Fruit fly (Drosophila melanogaster) whole organism, embryonic: ENCODE data around the gene CG43401.
A peak's percentile ranks its signal among the peaks of the same experiment; 100 is the strongest.

Experiments used
- Atf6 ChIP-seq: fragments of 200-800 bp; sonication (Bioruptor generic); IDR thresholded peaks from 2 replicates; pipeline ENCODE4 v1.3.6; 2022; ENCODE audit warnings: missing biosample characterization, missing genetic modification characterization
- Bdp1 ChIP-seq: fragments of 200-800 bp; sonication (Bioruptor generic); optimal IDR thresholded peaks from 3 replicates; lab custom pipeline; 2016; ENCODE audit warnings: missing biosample characterization, missing genetic modification characterization
- Bgb ChIP-seq: fragments of 200-800 bp; sonication (Bioruptor generic); IDR thresholded peaks from 2 replicates; pipeline ENCODE4 v1.3.6; 2022; ENCODE audit warnings: missing biosample characterization, missing genetic modification characterization; ENCODE audit not compliant: partially characterized antibody
- CG10321 ChIP-seq: fragments of 200-800 bp; sonication (Bioruptor generic); IDR thresholded peaks from 2 replicates; pipeline ENCODE4 v1.3.6; 2022; ENCODE audit warnings: missing biosample characterization, missing genetic modification characterization
- CG10565 ChIP-seq: fragments of 200-800 bp; sonication (Bioruptor generic); optimal IDR thresholded peaks from 3 replicates; lab custom pipeline; 2016; ENCODE audit warnings: missing biosample characterization, mild to moderate bottlenecking, missing genetic modification characterization
- CG12236 ChIP-seq: fragments of 200-800 bp; sonication (Bioruptor generic); optimal IDR thresholded peaks from 2 replicates; lab custom pipeline; 2016; ENCODE audit warnings: missing biosample characterization, missing genetic modification characterization
- CG13287 ChIP-seq: fragments of 200-800 bp; sonication (Bioruptor generic); IDR thresholded peaks from 2 replicates; pipeline ENCODE4 v1.3.6; 2022; ENCODE audit warnings: missing biosample characterization, missing genetic modification characterization; ENCODE audit not compliant: partially characterized antibody
- CG14710 ChIP-seq: fragments of 200-800 bp; sonication (Bioruptor generic); optimal IDR thresholded peaks from 3 replicates; lab custom pipeline; 2019; ENCODE audit warnings: missing biosample characterization, mild to moderate bottlenecking, missing genetic modification characterization, moderate library complexity
- CG15073 ChIP-seq: fragments of 200-800 bp; sonication (Bioruptor generic); optimal IDR thresholded peaks from 2 replicates; lab custom pipeline; 2016; ENCODE audit warnings: missing biosample characterization, missing genetic modification characterization
- CG15696 ChIP-seq: fragments of 200-800 bp; sonication (Bioruptor generic); optimal IDR thresholded peaks from 2 replicates; lab custom pipeline; 2019; ENCODE audit warnings: missing biosample characterization, mild to moderate bottlenecking, missing genetic modification characterization, moderate library complexity
- CG1602 ChIP-seq: fragments of 200-800 bp; sonication (Bioruptor generic); optimal IDR thresholded peaks from 3 replicates; lab custom pipeline; 2016; ENCODE audit warnings: missing biosample characterization, missing genetic modification characterization
- CG17829 ChIP-seq: fragments of 200-800 bp; optimal IDR thresholded peaks from 2 replicates; lab custom pipeline; 2019; ENCODE audit warnings: missing biosample characterization, mild to moderate bottlenecking, missing genetic modification characterization, moderate library complexity
- CG31365 ChIP-seq: fragments of 200-800 bp; sonication (Bioruptor generic); optimal IDR thresholded peaks from 2 replicates; lab custom pipeline; 2018; ENCODE audit warnings: missing biosample characterization, mild to moderate bottlenecking, missing genetic modification characterization
- CG34224 ChIP-seq: fragments of 200-800 bp; sonication (Bioruptor generic); IDR thresholded peaks from 3 replicates; pipeline ENCODE4 v1.3.6; 2022; ENCODE audit warnings: missing biosample characterization, missing genetic modification characterization; ENCODE audit not compliant: partially characterized antibody
- CG6254 ChIP-seq: fragments of 200-800 bp; sonication (Bioruptor generic); optimal IDR thresholded peaks from 3 replicates; lab custom pipeline; 2017; ENCODE audit warnings: mild to moderate bottlenecking, missing biosample characterization, missing genetic modification reagents, missing genetic modification characterization
- CG8478 ChIP-seq: fragments of >200 bp; optimal IDR thresholded peaks from 2 replicates; lab custom pipeline; 2018
- CG8944 ChIP-seq: fragments of 200-800 bp; sonication (Bioruptor generic); optimal IDR thresholded peaks from 3 replicates; lab custom pipeline; 2016; ENCODE audit warnings: missing biosample characterization, missing genetic modification characterization
- CkIIα-i1 ChIP-seq: fragments of 200-800 bp; sonication (Bioruptor generic); IDR thresholded peaks from 2 replicates; pipeline ENCODE4 v1.3.6; 2022; ENCODE audit warnings: missing biosample characterization, missing genetic modification characterization
- D ChIP-seq, 2 experiments: fragments of 200-800 bp in 1 of 2; fragments of >200 bp in 1 of 2; sonication (Bioruptor generic) in 1 of 2; optimal IDR thresholded peaks; 2 replicates in 1 of 2; 3 replicates in 1 of 2; lab custom pipeline; 2017; ENCODE audit warnings: mild to moderate bottlenecking in 1 of 2, missing biosample characterization in 1 of 2, missing genetic modification characterization in 1 of 2, missing genetic modification reagents in 1 of 2
- Dip2 ChIP-seq: fragments of 200-800 bp; sonication (Bioruptor generic); IDR thresholded peaks from 2 replicates; pipeline ENCODE4 v1.3.6; 2022; ENCODE audit warnings: missing biosample characterization, missing genetic modification characterization
- E2f1 ChIP-seq: fragments of 200-800 bp; sonication (Bioruptor generic); IDR thresholded peaks from 2 replicates; pipeline ENCODE4 v1.3.6; 2022; ENCODE audit warnings: missing biosample characterization, missing genetic modification characterization
- Gsc ChIP-seq: fragments of 200-800 bp; sonication (Bioruptor generic); IDR thresholded peaks from 2 replicates; pipeline ENCODE4 v1.3.6; 2022; ENCODE audit warnings: missing biosample characterization, missing genetic modification characterization
- H15 ChIP-seq: fragments of 200-800 bp; sonication (Bioruptor generic); IDR thresholded peaks from 3 replicates; pipeline ENCODE4 v1.3.6; 2022; ENCODE audit warnings: missing biosample characterization, missing genetic modification characterization
- HHEX ChIP-seq: fragments of 200-800 bp; sonication (Bioruptor generic); optimal IDR thresholded peaks from 3 replicates; lab custom pipeline; 2017; ENCODE audit warnings: missing biosample characterization, mild to moderate bottlenecking, missing genetic modification characterization, missing genetic modification reagents
- HmgD ChIP-seq: fragments of 200-800 bp; sonication (Bioruptor generic); optimal IDR thresholded peaks from 3 replicates; lab custom pipeline; 2016; ENCODE audit warnings: missing biosample characterization, missing genetic modification characterization
- Hr78 ChIP-seq, 2 experiments: fragments of 200-800 bp in 1 of 2; fragments of >200 bp in 1 of 2; sonication (Bioruptor generic) in 1 of 2; optimal IDR thresholded peaks; 2 replicates each; lab custom pipeline; 2017 to 2019; ENCODE audit warnings: missing biosample characterization in 2 of 2, missing genetic modification characterization in 2 of 2, mild to moderate bottlenecking in 1 of 2, moderate library complexity in 1 of 2
- Jarid2 ChIP-seq: fragments of 200-800 bp; sonication (Bioruptor generic); optimal IDR thresholded peaks from 3 replicates; lab custom pipeline; 2017; ENCODE audit warnings: mild to moderate bottlenecking, missing biosample characterization, missing genetic modification reagents, missing genetic modification characterization
- Mad ChIP-seq: fragments of 200-800 bp; sonication (Bioruptor generic); optimal IDR thresholded peaks from 2 replicates; lab custom pipeline; 2016; ENCODE audit warnings: missing biosample characterization, missing genetic modification characterization
- NC2α ChIP-seq: fragments of 200-800 bp; sonication (Bioruptor generic); optimal IDR thresholded peaks from 2 replicates; lab custom pipeline; 2016; ENCODE audit warnings: missing biosample characterization, missing genetic modification characterization
- Side ChIP-seq: fragments of 200-800 bp; sonication (Bioruptor generic); optimal IDR thresholded peaks from 2 replicates; lab custom pipeline; 2016; ENCODE audit warnings: missing biosample characterization, missing genetic modification characterization
- Sin3A ChIP-seq: fragments of >200 bp; optimal IDR thresholded peaks from 2 replicates; lab custom pipeline; 2018
- Sox100B ChIP-seq: fragments of 200-800 bp; sonication (Bioruptor generic); optimal IDR thresholded peaks from 3 replicates; lab custom pipeline; 2018; ENCODE audit warnings: missing biosample characterization, mild to moderate bottlenecking, missing genetic modification characterization
- ara ChIP-seq: fragments of 200-800 bp; sonication (Bioruptor generic); IDR thresholded peaks from 2 replicates; pipeline ENCODE4 v1.3.6; 2022; ENCODE audit warnings: missing biosample characterization, missing genetic modification characterization
- cas ChIP-seq: fragments of 200-800 bp; sonication (Bioruptor generic); IDR thresholded peaks from 2 replicates; pipeline ENCODE4 v1.3.6; 2022; ENCODE audit warnings: missing biosample characterization, missing genetic modification characterization
- chinmo ChIP-seq: fragments of 200-800 bp; sonication (Bioruptor generic); IDR thresholded peaks from 4 replicates; pipeline ENCODE4 v1.3.6; 2022; ENCODE audit warnings: missing biosample characterization, missing genetic modification characterization; ENCODE audit not compliant: partially characterized antibody
- chm ChIP-seq: fragments of 200-800 bp; sonication (Bioruptor generic); IDR thresholded peaks from 2 replicates; pipeline ENCODE4 v1.3.6; 2022; ENCODE audit warnings: missing biosample characterization, missing genetic modification characterization
- corto ChIP-seq: fragments of 200-800 bp; sonication (Bioruptor generic); optimal IDR thresholded peaks from 2 replicates; lab custom pipeline; 2016; ENCODE audit warnings: missing biosample characterization, mild to moderate bottlenecking, missing genetic modification characterization, moderate library complexity
- croc ChIP-seq: fragments of 200-800 bp; sonication (Bioruptor generic); conservative IDR thresholded peaks from 3 replicates; pipeline ENCODE4 v1.3.6; 2022; ENCODE audit warnings: missing biosample characterization, missing genetic modification characterization
- eyg ChIP-seq: fragments of 200-800 bp; sonication (Bioruptor generic); optimal IDR thresholded peaks from 3 replicates; lab custom pipeline; 2016; ENCODE audit warnings: missing biosample characterization, missing genetic modification characterization
- fd96Cb ChIP-seq: fragments of 200-800 bp; sonication (Bioruptor generic); optimal IDR thresholded peaks from 2 replicates; lab custom pipeline; 2018; ENCODE audit warnings: missing biosample characterization, mild to moderate bottlenecking, missing genetic modification characterization, moderate library complexity
- gt ChIP-seq: fragments of 200-800 bp; sonication (Bioruptor generic); IDR thresholded peaks from 2 replicates; pipeline ENCODE4 v1.3.6; 2022; ENCODE audit warnings: missing biosample characterization, missing genetic modification characterization
- hth ChIP-seq: fragments of >200 bp; optimal IDR thresholded peaks from 2 replicates; lab custom pipeline; 2017; ENCODE audit warnings: inconsistent platforms
- lab ChIP-seq: fragments of 200-800 bp; sonication (Bioruptor generic); optimal IDR thresholded peaks from 3 replicates; lab custom pipeline; 2017; ENCODE audit warnings: missing biosample characterization, missing genetic modification characterization, mild to moderate bottlenecking, moderate library complexity, missing genetic modification reagents
- mirr ChIP-seq: fragments of 200-800 bp; sonication (Bioruptor generic); optimal IDR thresholded peaks from 3 replicates; lab custom pipeline; 2018; ENCODE audit warnings: missing biosample characterization, mild to moderate bottlenecking, missing genetic modification characterization
- nmo ChIP-seq: fragments of 200-800 bp; sonication (Bioruptor generic); optimal IDR thresholded peaks from 2 replicates; lab custom pipeline; 2018; ENCODE audit warnings: missing biosample characterization, mild to moderate bottlenecking, missing genetic modification characterization, moderate library complexity
- p53 ChIP-seq: fragments of 200-800 bp; sonication (Bioruptor generic); optimal IDR thresholded peaks from 2 replicates; lab custom pipeline; 2016; ENCODE audit warnings: missing biosample characterization, missing genetic modification characterization
- repo ChIP-seq: fragments of 200-800 bp; sonication (Bioruptor generic); optimal IDR thresholded peaks from 2 replicates; lab custom pipeline; 2016; ENCODE audit warnings: missing biosample characterization, missing genetic modification characterization
- so ChIP-seq: fragments of 200-800 bp; sonication (Bioruptor generic); IDR thresholded peaks from 3 replicates; pipeline ENCODE4 v1.3.6; 2022; ENCODE audit warnings: missing biosample characterization, missing genetic modification characterization
- tgo ChIP-seq: fragments of 200-800 bp; sonication (Bioruptor generic); IDR thresholded peaks from 3 replicates; pipeline ENCODE4 v1.3.6; 2022; ENCODE audit warnings: missing biosample characterization, missing genetic modification characterization
- vfl ChIP-seq: fragments of 200-800 bp; sonication (Bioruptor generic); optimal IDR thresholded peaks from 2 replicates; lab custom pipeline; 2016; ENCODE audit warnings: missing biosample characterization, missing genetic modification characterization
- wek ChIP-seq: fragments of 200-800 bp; sonication (Bioruptor generic); optimal IDR thresholded peaks from 3 replicates; lab custom pipeline; 2018; ENCODE audit warnings: missing biosample characterization, mild to moderate bottlenecking, missing genetic modification characterization, moderate library complexity

The CG43401 gene

DNA sequence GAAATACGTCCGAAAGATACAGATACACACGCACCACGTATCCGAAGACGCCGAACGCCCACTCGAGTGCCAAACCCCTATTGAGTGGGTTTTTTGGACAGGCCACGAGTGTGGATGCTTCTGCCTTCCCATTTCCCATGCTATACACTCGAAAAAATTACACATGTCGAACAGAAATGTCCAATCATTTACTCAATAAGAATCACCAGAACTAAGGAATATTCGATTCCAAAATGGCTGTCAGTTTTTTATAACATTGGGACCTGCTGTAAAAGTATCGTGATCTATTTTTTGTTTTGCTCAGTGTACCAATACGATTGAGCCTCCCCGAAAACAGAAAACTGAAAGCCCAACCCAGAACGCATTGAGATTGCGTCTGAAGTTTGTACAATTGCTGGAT, 5.5 kb upstream of the CG43401 start (continued):
- TF ChIP-seq CkIIα-i1 (GFP tag; lab: Robert Waterston, UW) (no peak), Sin3A (lab: Kevin White, UChicago) (no peak), HmgD (GFP tag; lab: Kevin White, UChicago) (peak; percentile 41), Sox100B (GFP tag; lab: Kevin White, UChicago) (peak; percentile 60), CG10321 (GFP tag; lab: Robert Waterston, UW) (0 out of 2 replicates have a peak, but pooled peaks have one; percentile 8), HHEX (peak; percentile 62), gt (0 out of 2 replicates have a peak, but pooled peaks have one; percentile 16), mirr (GFP tag; lab: Kevin White, UChicago) (no peak), repo (GFP tag; lab: Kevin White, UChicago) (peak; percentile 85), CG6254 (peak; percentile 84), tgo (GFP tag; lab: Robert Waterston, UW) (peak; percentile 61), CG12236 (GFP tag; lab: Kevin White, UChicago) (peak; percentile 78), D (optimal IDR thresholded peaks at IDR 0.05; lab: Kevin White, UChicago) (no peak), D (GFP tag; optimal IDR thresholded peaks at IDR 0.05; lab: Kevin White, UChicago) (peak; percentile 74), CG31365 (peak; percentile 18), CG15696 (tag; lab: Kevin White, UChicago) (peak; percentile 76), fd96Cb (tag; lab: Kevin White, UChicago) (peak; percentile 80), ara (GFP tag; lab: Robert Waterston, UW) (peak; percentile 69; the same call in 1 of the 2 replicates), wek (GFP tag; lab: Kevin White, UChicago) (peak; percentile 68), Side (GFP tag; lab: Kevin White, UChicago) (peak; percentile 84), CG13287 (GFP tag; lab: Robert Waterston, UW) (no peak), lab (GFP tag; lab: Kevin White, UChicago) (peak; percentile 75), Atf6 (no peak), H15 (0 out of 3 replicates have a peak, but pooled peaks have one; percentile 50), CG34224 (GFP tag; lab: Robert Waterston, UW) (no peak), CG15073 (GFP tag; lab: Kevin White, UChicago) (peak; percentile 50), corto (no peak), so (GFP tag; lab: Robert Waterston, UW) (no peak), chm (GFP tag; lab: Robert Waterston, UW) (peak; percentile 89), hth (lab: Kevin White, UChicago) (no peak), Hr78 (GFP tag; optimal IDR thresholded peaks at IDR 0.05; lab: Kevin White, UChicago) (no peak), CG1602 (GFP tag; lab: Kevin White, UChicago) (peak; percentile 67), Bgb (GFP tag; lab: Robert Waterston, UW) (no peak), E2f1 (GFP tag; lab: Robert Waterston, UW) (peak; percentile 50), p53 (GFP tag; lab: Kevin White, UChicago) (peak; percentile 65), nmo (GFP tag; lab: Kevin White, UChicago) (peak; percentile 88), Jarid2 (peak; percentile 41), Gsc (no peak), eyg (peak; percentile 59), vfl (GFP tag; lab: Kevin White, UChicago) (no peak), NC2α (GFP tag; lab: Kevin White, UChicago) (peak; percentile 79), cas (GFP tag; lab: Robert Waterston, UW) (no peak), CG14710 (peak; percentile 84), Bdp1 (GFP tag; lab: Kevin White, UChicago) (peak; percentile 49), croc (GFP tag; lab: Robert Waterston, UW) (peak; percentile 56), CG8944 (GFP tag; lab: Kevin White, UChicago) (peak; percentile 66), chinmo (GFP tag; lab: Robert Waterston, UW) (no peak), Mad (GFP tag; lab: Kevin White, UChicago) (peak; percentile 82), CG8478 (lab: Kevin White, UChicago) (no peak), Dip2 (GFP tag; lab: Robert Waterston, UW) (no peak), CG10565 (GFP tag; lab: Kevin White, UChicago) (peak; percentile 15), CG17829 (tag; lab: Kevin White, UChicago) (peak; percentile 87)
